Fruit fly (Drosophila melanogaster) whole organism, wandering third instar larva: ENCODE data around the gene CG46308.

Experiments
- Mio ChIP-seq: sonication (Bioruptor generic); optimal IDR thresholded peaks from 2 replicates; lab custom pipeline; 2016; ENCODE audit warnings: missing biosample characterization, missing genetic modification characterization
- fru ChIP-seq: fragments of 200-800 bp; sonication (Bioruptor generic); optimal IDR thresholded peaks from 3 replicates; lab custom pipeline; 2016; ENCODE audit warnings: missing biosample characterization, mild to moderate bottlenecking, missing genetic modification characterization

DNA sequence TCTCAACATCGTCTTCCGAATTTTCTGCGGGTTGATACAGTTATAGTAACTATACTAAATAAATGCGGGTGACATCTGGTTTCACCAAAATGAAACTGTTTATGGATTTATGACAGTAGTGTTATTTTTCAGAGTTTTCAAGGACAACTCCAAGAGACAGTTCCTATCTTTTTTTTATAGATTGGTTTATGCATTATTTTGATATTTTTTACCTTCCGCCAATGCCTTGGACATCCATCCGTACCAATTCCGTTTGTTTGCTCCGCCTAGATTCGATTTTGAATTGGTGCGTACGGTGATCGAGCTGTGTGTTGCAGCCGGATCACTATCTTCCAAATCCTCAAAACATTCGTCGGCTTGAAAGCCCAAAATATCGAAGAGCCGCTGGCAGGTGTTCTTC lies 80.4 kb downstream of the CG46308 start, which contains the start of gene CG16853:
- TF ChIP-seq fru (GFP tag; lab: Kevin White, UChicago) (no peak), Mio (GFP tag; lab: Kevin White, UChicago) (no peak)
